Fruit fly (Drosophila melanogaster): ENCODE results near the gene CG4116.

DNA sequence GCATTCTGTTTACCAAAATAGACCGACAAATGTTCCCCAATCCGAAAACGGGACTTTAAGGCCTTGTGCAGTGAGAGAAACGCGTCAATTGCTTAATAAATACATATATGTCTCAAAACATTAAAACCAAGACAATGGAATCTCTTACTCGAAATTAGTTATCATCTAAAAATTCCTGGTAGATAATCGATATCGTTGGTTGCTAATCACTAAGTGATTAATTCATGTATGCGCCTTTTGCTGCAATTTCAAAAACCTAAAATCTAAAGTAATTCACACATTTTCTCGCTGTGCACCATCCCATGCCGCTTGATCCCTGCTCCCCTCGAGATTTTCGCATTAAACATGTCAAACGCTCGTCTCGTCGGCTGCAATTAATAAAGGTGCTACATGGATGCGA lies 6.2 kb upstream of the CG4116 start:
- TF ChIP-seq psq (optimal IDR thresholded peaks at IDR 0.05) (no peak), h (optimal IDR thresholded peaks at IDR 0.05) (no peak), ttk (optimal IDR thresholded peaks at IDR 0.05) (no peak), insv (optimal IDR thresholded peaks at IDR 0.05) (no peak), Myc (optimal IDR thresholded peaks at IDR 0.05) (no peak)
